Worm (Caenorhabditis elegans): ENCODE measurements around the gene C55A6.11.

ce11 chrV:11539502-11539901, 19.2 kb downstream of the C55A6.11 start:
- TF ChIP-seq F13C5.2 (tag; optimal IDR thresholded peaks at IDR 0.05) (no peak), aly-1 (tag; optimal IDR thresholded peaks at IDR 0.05) (no peak), tra-4 (tag; optimal IDR thresholded peaks at IDR 0.05) (no peak), flt-1 (GFP tag; IDR thresholded peaks at IDR 0.05) (no peak), ama-1 (optimal IDR thresholded peaks at IDR 0.05) (no peak), tbx-11 (GFP tag; IDR thresholded peaks at IDR 0.05) (no peak), hmg-4 (GFP tag; optimal IDR thresholded peaks at IDR 0.05) (no peak), pes-1 (GFP tag; IDR thresholded peaks at IDR 0.05) (no peak), sea-1 (GFP tag; conservative IDR thresholded peaks at IDR 0.05) (no peak), hnd-1 (tag; optimal IDR thresholded peaks at IDR 0.05) (no peak), hmbx-1 (tag; optimal IDR thresholded peaks at IDR 0.05) (no peak)

Data from whole organism, early embryonic.